Worm (Caenorhabditis elegans) whole organism, L2 larva: ENCODE results near the gene cul-1.
A peak's percentile ranks its signal among the peaks of the same experiment; 100 is the strongest.

Experiments used
- C34F6.9 ChIP-seq: fragments of 150-350 bp; optimal IDR thresholded peaks from 2 replicates; lab custom pipeline; 2014; ENCODE audit warnings: missing biosample characterization, missing genetic modification characterization
- F13H6.1 ChIP-seq: sonication (generic microtip); optimal IDR thresholded peaks from 2 replicates; lab custom pipeline; 2016; ENCODE audit warnings: missing genetic modification characterization, missing compliant biosample characterization
- R02D3.7 ChIP-seq: fragments of 150-350 bp; optimal IDR thresholded peaks from 2 replicates; lab custom pipeline; 2014; ENCODE audit warnings: missing biosample characterization, missing genetic modification characterization
- Y55F3AM.14 ChIP-seq: fragments of 200-800 bp; sonication (Bioruptor generic); optimal IDR thresholded peaks from 2 replicates; lab custom pipeline; 2018; ENCODE audit warnings: mild to moderate bottlenecking, missing genetic modification characterization, missing compliant biosample characterization
- ZK546.5 ChIP-seq: sonication (generic microtip); optimal IDR thresholded peaks from 2 replicates; lab custom pipeline; 2017; ENCODE audit warnings: missing biosample characterization, missing genetic modification characterization
- alr-1 ChIP-seq: fragments of 150-350 bp; optimal IDR thresholded peaks from 2 replicates; lab custom pipeline; 2014; ENCODE audit warnings: missing biosample characterization, missing genetic modification characterization
- aly-2 ChIP-seq: fragments of 150-350 bp; optimal IDR thresholded peaks from 2 replicates; lab custom pipeline; 2014; ENCODE audit warnings: missing biosample characterization, missing genetic modification characterization
- ama-1 ChIP-seq: fragments of 150-350 bp; optimal IDR thresholded peaks from 2 replicates; lab custom pipeline; 2018; ENCODE audit warnings: inconsistent platforms
- blmp-1 ChIP-seq: sonication (generic microtip); optimal IDR thresholded peaks from 2 replicates; lab custom pipeline; 2017; ENCODE audit warnings: missing genetic modification characterization, mild to moderate bottlenecking, missing compliant biosample characterization, antibody characterized with exemption, moderate library complexity; ENCODE audit not compliant: insufficient read depth
- ceh-16 ChIP-seq: fragments of 150-350 bp; optimal IDR thresholded peaks from 2 replicates; lab custom pipeline; 2014; ENCODE audit warnings: missing biosample characterization, missing genetic modification characterization
- ceh-82 ChIP-seq: fragments of 150-350 bp; optimal IDR thresholded peaks from 2 replicates; lab custom pipeline; 2014; ENCODE audit warnings: missing biosample characterization, missing genetic modification characterization
- crh-2 ChIP-seq: sonication (generic microtip); optimal IDR thresholded peaks from 2 replicates; lab custom pipeline; 2017; ENCODE audit warnings: missing biosample characterization, missing genetic modification characterization
- dmd-4 ChIP-seq: sonication (generic microtip); optimal IDR thresholded peaks from 2 replicates; lab custom pipeline; 2017; ENCODE audit warnings: missing biosample characterization, missing genetic modification characterization
- egl-27 ChIP-seq: sonication (generic microtip); optimal IDR thresholded peaks from 3 replicates; lab custom pipeline; 2017; ENCODE audit warnings: missing biosample characterization, missing genetic modification reagents, missing genetic modification characterization
- elt-1 ChIP-seq: fragments of 150-350 bp; optimal IDR thresholded peaks from 2 replicates; lab custom pipeline; 2014; ENCODE audit warnings: missing biosample characterization, missing genetic modification characterization
- elt-3 ChIP-seq: sonication (generic microtip); optimal IDR thresholded peaks from 2 replicates; lab custom pipeline; 2017; ENCODE audit warnings: missing biosample characterization, missing genetic modification characterization
- fos-1 ChIP-seq: fragments of 150-350 bp; optimal IDR thresholded peaks from 2 replicates; lab custom pipeline; 2014; ENCODE audit warnings: missing biosample characterization, missing genetic modification characterization
- gmeb-1 ChIP-seq: fragments of 150-350 bp; optimal IDR thresholded peaks from 2 replicates; lab custom pipeline; 2014; ENCODE audit warnings: missing biosample characterization, missing genetic modification characterization
- lin-11 ChIP-seq: fragments of 150-350 bp; sonication (generic microtip); optimal IDR thresholded peaks from 2 replicates; lab custom pipeline; 2014; ENCODE audit warnings: missing biosample characterization, missing genetic modification characterization, inconsistent platforms, mixed read lengths
- lin-13 ChIP-seq: fragments of 150-350 bp; optimal IDR thresholded peaks from 2 replicates; lab custom pipeline; 2014; ENCODE audit warnings: missing biosample characterization, missing genetic modification reagents, missing genetic modification characterization
- lin-39 ChIP-seq: fragments of 150-350 bp; optimal IDR thresholded peaks from 2 replicates; lab custom pipeline; 2014; ENCODE audit warnings: missing biosample characterization, missing genetic modification reagents, missing genetic modification characterization
- lsy-2 ChIP-seq, 2 experiments: fragments of 150-350 bp in 1 of 2; sonication (generic microtip) in 1 of 2; optimal IDR thresholded peaks; 2 replicates each; lab custom pipeline; 2014 to 2017; ENCODE audit warnings: missing biosample characterization in 2 of 2, missing genetic modification characterization in 2 of 2
- mab-5 ChIP-seq: fragments of 150-350 bp; optimal IDR thresholded peaks from 2 replicates; lab custom pipeline; 2014; ENCODE audit warnings: missing biosample characterization, missing genetic modification characterization
- mbf-1 ChIP-seq: sonication (generic microtip); optimal IDR thresholded peaks from 2 replicates; lab custom pipeline; 2017; ENCODE audit warnings: missing biosample characterization, missing genetic modification characterization
- mdl-1 ChIP-seq, 2 experiments: fragments of 150-350 bp in 1 of 2; sonication (generic microtip) in 1 of 2; optimal IDR thresholded peaks; 2 replicates each; lab custom pipeline; 2017; ENCODE audit warnings: missing biosample characterization in 2 of 2, missing genetic modification characterization in 2 of 2
- nhr-10 ChIP-seq: sonication (generic microtip); optimal IDR thresholded peaks from 2 replicates; lab custom pipeline; 2017; ENCODE audit warnings: missing biosample characterization, missing genetic modification characterization
- nhr-11 ChIP-seq: fragments of 150-350 bp; optimal IDR thresholded peaks from 2 replicates; lab custom pipeline; 2014; ENCODE audit warnings: missing biosample characterization, missing genetic modification characterization
- nhr-12 ChIP-seq: fragments of 150-350 bp; optimal IDR thresholded peaks from 2 replicates; lab custom pipeline; 2014; ENCODE audit warnings: missing biosample characterization, missing genetic modification characterization
- nhr-129 ChIP-seq: fragments of 150-350 bp; optimal IDR thresholded peaks from 2 replicates; lab custom pipeline; 2014; ENCODE audit warnings: missing biosample characterization, missing genetic modification characterization
- nhr-21 ChIP-seq: fragments of 150-350 bp; optimal IDR thresholded peaks from 2 replicates; lab custom pipeline; 2014; ENCODE audit warnings: missing biosample characterization, missing genetic modification characterization
- nhr-23 ChIP-seq: fragments of 150-350 bp; optimal IDR thresholded peaks from 2 replicates; lab custom pipeline; 2014; ENCODE audit warnings: missing biosample characterization, missing genetic modification reagents, missing genetic modification characterization
- nhr-237 ChIP-seq: fragments of 150-350 bp; optimal IDR thresholded peaks from 2 replicates; lab custom pipeline; 2014; ENCODE audit warnings: missing biosample characterization, missing genetic modification characterization
- nhr-25 ChIP-seq: fragments of 150-350 bp; sonication (generic microtip); optimal IDR thresholded peaks from 3 replicates; lab custom pipeline; 2014; ENCODE audit warnings: missing biosample characterization, missing genetic modification characterization
- nhr-6 ChIP-seq: fragments of 150-350 bp; optimal IDR thresholded peaks from 2 replicates; lab custom pipeline; 2014; ENCODE audit warnings: missing biosample characterization, missing genetic modification characterization
- nhr-77 ChIP-seq: fragments of 150-350 bp; optimal IDR thresholded peaks from 2 replicates; lab custom pipeline; 2014; ENCODE audit warnings: missing biosample characterization, missing genetic modification characterization
- peb-1 ChIP-seq: fragments of 150-350 bp; optimal IDR thresholded peaks from 2 replicates; lab custom pipeline; 2014; ENCODE audit warnings: missing biosample characterization, missing genetic modification characterization
- sem-4 ChIP-seq: fragments of 150-350 bp; optimal IDR thresholded peaks from 2 replicates; lab custom pipeline; 2014; ENCODE audit warnings: missing biosample characterization, missing genetic modification reagents, missing genetic modification characterization
- skn-1 ChIP-seq: sonication (generic microtip); optimal IDR thresholded peaks from 2 replicates; lab custom pipeline; 2017; ENCODE audit warnings: missing biosample characterization, missing genetic modification characterization
- sma-3 ChIP-seq: sonication (generic microtip); optimal IDR thresholded peaks from 2 replicates; lab custom pipeline; 2016; ENCODE audit warnings: missing genetic modification reagents, missing genetic modification characterization, missing compliant biosample characterization
- sma-9 ChIP-seq, 2 experiments: fragments of 150-350 bp in 1 of 2; sonication (generic microtip) in 1 of 2; optimal IDR thresholded peaks; 2 replicates each; lab custom pipeline; 2014 to 2016; ENCODE audit warnings: missing genetic modification characterization in 2 of 2, mild to moderate bottlenecking in 1 of 2, missing biosample characterization in 1 of 2, missing compliant biosample characterization in 1 of 2, missing genetic modification reagents in 1 of 2, moderate library complexity in 1 of 2
- snpc-4 ChIP-seq: fragments of 150-350 bp; optimal IDR thresholded peaks from 2 replicates; lab custom pipeline; 2014; ENCODE audit warnings: missing biosample characterization, missing genetic modification characterization
- unc-39 ChIP-seq: fragments of 150-350 bp; optimal IDR thresholded peaks from 2 replicates; lab custom pipeline; 2014; ENCODE audit warnings: missing biosample characterization, missing genetic modification characterization
- unc-55 ChIP-seq: fragments of 150-350 bp; sonication (generic microtip); optimal IDR thresholded peaks from 3 replicates; lab custom pipeline; 2014; ENCODE audit warnings: missing biosample characterization, missing genetic modification reagents, missing genetic modification characterization
- unc-62 ChIP-seq: fragments of 150-350 bp; optimal IDR thresholded peaks from 2 replicates; lab custom pipeline; 2014; ENCODE audit warnings: missing biosample characterization, missing genetic modification reagents, missing genetic modification characterization
- zag-1 ChIP-seq: fragments of 150-350 bp; optimal IDR thresholded peaks from 2 replicates; lab custom pipeline; 2014; ENCODE audit warnings: missing biosample characterization, missing genetic modification characterization
- ztf-1 ChIP-seq: fragments of 200-800 bp; sonication (Bioruptor generic); conservative IDR thresholded peaks from 2 replicates; pipeline ENCODE4 v1.3.6; 2022; ENCODE audit warnings: missing genetic modification characterization, missing compliant biosample characterization
- ztf-11 ChIP-seq: sonication (generic microtip); optimal IDR thresholded peaks from 2 replicates; lab custom pipeline; 2017; ENCODE audit warnings: missing biosample characterization, missing genetic modification characterization
- ztf-4 ChIP-seq: fragments of 150-350 bp; optimal IDR thresholded peaks from 2 replicates; lab custom pipeline; 2014; ENCODE audit warnings: missing biosample characterization, missing genetic modification characterization

cul-1 gene

DNA sequence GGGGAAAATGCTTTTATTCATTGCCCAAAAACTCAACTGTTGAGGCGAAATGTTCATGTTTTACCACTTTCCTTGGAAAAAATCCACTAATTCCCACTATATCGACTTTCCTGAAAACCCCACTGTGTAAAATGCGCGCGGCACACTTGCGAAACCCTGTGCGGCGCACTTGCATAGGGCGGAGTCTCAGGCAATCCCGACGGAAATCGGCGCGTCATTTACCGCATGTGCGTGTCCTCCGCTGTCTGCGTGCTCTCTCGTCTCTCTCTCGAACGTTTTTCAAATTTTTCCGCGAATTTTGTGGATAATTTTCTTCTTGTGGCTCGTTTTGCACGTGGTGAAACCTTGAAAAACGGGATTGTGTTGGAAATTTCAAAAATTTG, 9.9 kb upstream of the cul-1 start, which contains the start of gene atx-2:
Gene atx-2, plus strand, starts transcription at position 226 of the 383 bp plus-strand sequence.
- TF ChIP-seq egl-27 (tag; lab: Kevin White, UChicago) (peak; percentile 38), ceh-16 (tag; lab: Kevin White, UChicago) (peak; percentile 16), nhr-25 (tag; lab: Kevin White, UChicago) (peak; percentile 74), unc-62 (GFP tag; lab: Kevin White, UChicago) (no peak), peb-1 (tag; lab: Kevin White, UChicago) (no peak), R02D3.7 (tag; lab: Kevin White, UChicago) (peak; percentile 23), lin-13 (GFP tag; lab: Kevin White, UChicago) (peak; percentile 82), ZK546.5 (tag; lab: Kevin White, UChicago) (no peak), aly-2 (tag; lab: Kevin White, UChicago) (no peak), lin-39 (tag; lab: Kevin White, UChicago) (no peak), mdl-1 (tag; optimal IDR thresholded peaks at IDR 0.05; lab: Kevin White, UChicago) (peak; percentile 60 to 79), sem-4 (peak; percentile 73), F13H6.1 (tag; lab: Kevin White, UChicago) (peak; percentile 91), unc-55 (GFP tag; lab: Kevin White, UChicago) (peak; percentile 91), sma-3 (peak; percentile 78), ztf-11 (peak; percentile 35), sma-9 (GFP tag; optimal IDR thresholded peaks at IDR 0.05; lab: Kevin White, UChicago) (peak; percentile 79), sma-9 (tag; optimal IDR thresholded peaks at IDR 0.05; lab: Kevin White, UChicago) (no peak), ztf-4 (peak; percentile 43), nhr-11 (tag; lab: Kevin White, UChicago) (peak; percentile 1), snpc-4 (tag; lab: Kevin White, UChicago) (peak; percentile 27), C34F6.9 (tag; lab: Kevin White, UChicago) (peak; percentile 74), nhr-12 (tag; lab: Kevin White, UChicago) (no peak), nhr-10 (tag; lab: Kevin White, UChicago) (peak; percentile 31), ztf-1 (GFP tag; lab: Robert Waterston, UW) (no peak), nhr-237 (tag; lab: Kevin White, UChicago) (no peak), nhr-129 (tag; lab: Kevin White, UChicago) (peak; percentile 81), mbf-1 (tag; lab: Kevin White, UChicago) (no peak), lsy-2 (tag; optimal IDR thresholded peaks at IDR 0.05; lab: Kevin White, UChicago) (peak; percentile 68 to 81), Y55F3AM.14 (GFP tag; lab: Kevin White, UChicago) (peak; percentile 86), unc-39 (tag; lab: Kevin White, UChicago) (no peak), blmp-1 (tag; lab: Kevin White, UChicago) (no peak), ceh-82 (no peak), nhr-6 (tag; lab: Kevin White, UChicago) (no peak), fos-1 (tag; lab: Kevin White, UChicago) (peak; percentile 47), dmd-4 (tag; lab: Kevin White, UChicago) (no peak), mab-5 (peak; percentile 86), nhr-77 (tag; lab: Kevin White, UChicago) (no peak), gmeb-1 (tag; lab: Kevin White, UChicago) (peak; percentile 81), zag-1 (peak; percentile 57), nhr-23 (tag; lab: Kevin White, UChicago) (no peak), alr-1 (tag; lab: Kevin White, UChicago) (no peak), lin-11 (tag; lab: Kevin White, UChicago) (peak; percentile 69), skn-1 (peak; percentile 22), elt-1 (tag; lab: Kevin White, UChicago) (no peak), elt-3 (tag; lab: Kevin White, UChicago) (no peak), ama-1 (no peak), nhr-21 (tag; lab: Kevin White, UChicago) (peak; percentile 48), crh-2 (peak; percentile 77)
